Worm (Caenorhabditis elegans) whole organism, L1 larva: ENCODE results near the gene C14B9.8.

ENCODE experiments used
- ces-1 ChIP-seq: fragments of 150-350 bp; optimal IDR thresholded peaks from 2 replicates; lab custom pipeline; 2014; ENCODE audit warnings: missing biosample characterization, missing genetic modification reagents, missing genetic modification characterization
- elt-2 ChIP-seq: sonication (generic microtip); optimal IDR thresholded peaks from 2 replicates; lab custom pipeline; 2016; ENCODE audit warnings: missing genetic modification characterization, mild to moderate bottlenecking, inconsistent platforms, missing compliant biosample characterization, missing genetic modification reagents
- nhr-90 ChIP-seq: sonication (generic microtip); optimal IDR thresholded peaks from 2 replicates; lab custom pipeline; 2016; ENCODE audit warnings: mild to moderate bottlenecking, missing genetic modification characterization, missing compliant biosample characterization; ENCODE audit not compliant: poor library complexity

- no peak for TF ChIP-seq elt-2 (tag; lab: Kevin White, UChicago)
- TF ChIP-seq ces-1 (GFP tag; lab: Kevin White, UChicago), result no peak
- TF ChIP-seq nhr-90 (tag; lab: Kevin White, UChicago), result no peak
Measured at ce11 chrIII:8142217-8142616, 2.2 kb downstream of the C14B9.8 start.
